Fruit fly (Drosophila melanogaster): ENCODE results near the gene Serinc.

Serinc gene

dm6 chr3L:16463846-16464245 lies 51.3 kb downstream of the Serinc start (continued):
- no peak for TF ChIP-seq mirr (GFP tag; optimal IDR thresholded peaks at IDR 0.05)
- no peak for TF ChIP-seq cg (GFP tag; optimal IDR thresholded peaks at IDR 0.05)
- TF ChIP-seq CG17328 (GFP tag; IDR thresholded peaks at IDR 0.05), result no peak
- TF ChIP-seq CG2712 (tag; optimal IDR thresholded peaks at IDR 0.05), result peak; percentile 23
- TF ChIP-seq dan (GFP tag; IDR thresholded peaks at IDR 0.05), result no peak
- TF ChIP-seq NC2β (GFP tag; optimal IDR thresholded peaks at IDR 0.05), result no peak
- no peak for TF ChIP-seq zen2 (GFP tag; IDR thresholded peaks at IDR 0.05; ENCODE audit: partially characterized antibody)
- no peak for TF ChIP-seq CG4282 (GFP tag; optimal IDR thresholded peaks at IDR 0.05)
- TF ChIP-seq CG6654 (GFP tag; optimal IDR thresholded peaks at IDR 0.05), result no peak
- no peak for TF ChIP-seq bigmax (GFP tag; optimal IDR thresholded peaks at IDR 0.05)
- no peak for TF ChIP-seq CG7745 (tag; optimal IDR thresholded peaks at IDR 0.05)
- no peak for TF ChIP-seq da (GFP tag; optimal IDR thresholded peaks at IDR 0.05)
- no peak for TF ChIP-seq al (GFP tag; IDR thresholded peaks at IDR 0.05)
- no peak for TF ChIP-seq HHEX (GFP tag; optimal IDR thresholded peaks at IDR 0.05)
- TF ChIP-seq stwl (tag; optimal IDR thresholded peaks at IDR 0.05), result no peak
- no peak for TF ChIP-seq CG10462 (GFP tag; optimal IDR thresholded peaks at IDR 0.05)
- no peak for TF ChIP-seq prd (optimal IDR thresholded peaks at IDR 0.05)
- TF ChIP-seq prd (GFP tag; IDR thresholded peaks at IDR 0.05), result no peak
- no peak for TF ChIP-seq ham (GFP tag; IDR thresholded peaks at IDR 0.05)
- no peak for TF ChIP-seq Mrtf (GFP tag; IDR thresholded peaks at IDR 0.05)
- no peak for TF ChIP-seq Sox102F (GFP tag; optimal IDR thresholded peaks at IDR 0.05)
- TF ChIP-seq CG31441 (GFP tag; IDR thresholded peaks at IDR 0.05), result peak; percentile 46; the same call in 1 of the 2 replicates
- TF ChIP-seq inv (GFP tag; IDR thresholded peaks at IDR 0.05; ENCODE audit: partially characterized antibody), result no peak
- TF ChIP-seq eyg (GFP tag; optimal IDR thresholded peaks at IDR 0.05), result no peak
- TF ChIP-seq CG1233 (GFP tag; optimal IDR thresholded peaks at IDR 0.05), result no peak
- TF ChIP-seq CG11504 (tag; optimal IDR thresholded peaks at IDR 0.05), result peak; percentile 42
- TF ChIP-seq CG17802 (tag; optimal IDR thresholded peaks at IDR 0.05), result no peak
- peak in 1 of 2 experiments; percentile 10 for TF ChIP-seq Hr51 (GFP tag; optimal IDR thresholded peaks at IDR 0.05)
- no peak for TF ChIP-seq lilli (GFP tag; optimal IDR thresholded peaks at IDR 0.05)
- TF ChIP-seq Nf-YB (GFP tag; optimal IDR thresholded peaks at IDR 0.05), result no peak
- no peak for TF ChIP-seq scrt (GFP tag; optimal IDR thresholded peaks at IDR 0.05)
- TF ChIP-seq sim (GFP tag; IDR thresholded peaks at IDR 0.05), result no peak
- no peak for TF ChIP-seq CG4820 (GFP tag; optimal IDR thresholded peaks at IDR 0.05)
- no peak for TF ChIP-seq cato (GFP tag; optimal IDR thresholded peaks at IDR 0.05; ENCODE audit: borderline replicate concordance)
- TF ChIP-seq Hr39 (optimal IDR thresholded peaks at IDR 0.05), result no peak
- no peak for TF ChIP-seq ase (GFP tag; IDR thresholded peaks at IDR 0.05)
- no peak for TF ChIP-seq grn (GFP tag; optimal IDR thresholded peaks at IDR 0.05)
- TF ChIP-seq otp (GFP tag; IDR thresholded peaks at IDR 0.05), result no peak
- no peak for TF ChIP-seq CG6254 (GFP tag; optimal IDR thresholded peaks at IDR 0.05)
- TF ChIP-seq CG14050 (GFP tag; IDR thresholded peaks at IDR 0.05), result no peak
- TF ChIP-seq phol (tag; optimal IDR thresholded peaks at IDR 0.05), result peak; percentile 25
- TF ChIP-seq caup (GFP tag; optimal IDR thresholded peaks at IDR 0.05; ENCODE audit: severe bottlenecking), result no peak
- TF ChIP-seq Camta (GFP tag; optimal IDR thresholded peaks at IDR 0.05), result no peak
- TF ChIP-seq CG32532 (GFP tag; IDR thresholded peaks at IDR 0.05), result no peak
- no peak for TF ChIP-seq oc (tag; optimal IDR thresholded peaks at IDR 0.05)
- TF ChIP-seq CG9215 (GFP tag; IDR thresholded peaks at IDR 0.05), result no peak
- no peak for TF ChIP-seq tna (GFP tag; IDR thresholded peaks at IDR 0.05; ENCODE audit: partially characterized antibody)
- TF ChIP-seq Oli (tag; optimal IDR thresholded peaks at IDR 0.05), result peak; percentile 18
- TF ChIP-seq salm (tag; optimal IDR thresholded peaks at IDR 0.05), result no peak
- peak; percentile 38 for TF ChIP-seq Asciz (GFP tag; optimal IDR thresholded peaks at IDR 0.05)
- TF ChIP-seq CG11398 (GFP tag; optimal IDR thresholded peaks at IDR 0.05), result no peak

Measured in whole organism, embryonic.